Worm (Caenorhabditis elegans) whole organism, mixed stage, embryonic: Measurements from ENCODE around the gene ZK1055.2.
A peak's percentile ranks its signal among the peaks of the same experiment; 100 is the strongest.

ENCODE experiments used
- M03D4.4 ChIP-seq: sonication (generic microtip); optimal IDR thresholded peaks from 2 replicates; lab custom pipeline; 2017; ENCODE audit warnings: mild to moderate bottlenecking, missing genetic modification characterization, missing compliant biosample characterization
- bed-3 ChIP-seq: fragments of 200-800 bp; sonication (Bioruptor generic); optimal IDR thresholded peaks from 3 replicates; lab custom pipeline; 2018; ENCODE audit warnings: mild to moderate bottlenecking, missing genetic modification characterization, moderate library complexity, missing compliant biosample characterization
- blmp-1 ChIP-seq: fragments of 150-350 bp; optimal IDR thresholded peaks from 2 replicates; lab custom pipeline; 2014; ENCODE audit warnings: missing biosample characterization, missing genetic modification characterization
- ceh-39 ChIP-seq: fragments of 150-350 bp; optimal IDR thresholded peaks from 2 replicates; lab custom pipeline; 2014; ENCODE audit warnings: missing biosample characterization, missing genetic modification characterization
- ceh-43 ChIP-seq: fragments of 200-800 bp; sonication (Bioruptor generic); optimal IDR thresholded peaks from 2 replicates; lab custom pipeline; 2018; ENCODE audit warnings: mild to moderate bottlenecking, missing genetic modification characterization, moderate library complexity, missing compliant biosample characterization
- ceh-83 ChIP-seq: fragments of 200-800 bp; sonication (Bioruptor generic); optimal IDR thresholded peaks from 2 replicates; lab custom pipeline; 2018; ENCODE audit warnings: mild to moderate bottlenecking, missing genetic modification characterization, missing compliant biosample characterization
- ces-1 ChIP-seq: fragments of 150-350 bp; optimal IDR thresholded peaks from 2 replicates; lab custom pipeline; 2014; ENCODE audit warnings: missing biosample characterization, missing genetic modification reagents, missing genetic modification characterization
- cnd-1 ChIP-seq: fragments of 200-800 bp; sonication (Bioruptor generic); optimal IDR thresholded peaks from 2 replicates; lab custom pipeline; 2018; ENCODE audit warnings: mild to moderate bottlenecking, missing genetic modification characterization, missing compliant biosample characterization
- drap-1 ChIP-seq: fragments of 200-800 bp; sonication (Bioruptor generic); optimal IDR thresholded peaks from 3 replicates; lab custom pipeline; 2018; ENCODE audit warnings: mild to moderate bottlenecking, missing genetic modification characterization, missing compliant biosample characterization
- elt-1 ChIP-seq: sonication (generic microtip); optimal IDR thresholded peaks from 2 replicates; lab custom pipeline; 2017; ENCODE audit warnings: missing genetic modification characterization, mild to moderate bottlenecking, missing compliant biosample characterization, antibody characterized with exemption, moderate library complexity, borderline replicate concordance; ENCODE audit not compliant: insufficient read depth
- elt-3 ChIP-seq: fragments of 150-350 bp; optimal IDR thresholded peaks from 2 replicates; lab custom pipeline; 2014; ENCODE audit warnings: missing biosample characterization, missing genetic modification characterization
- flh-1 ChIP-seq: fragments of 200-800 bp; sonication (Bioruptor generic); optimal IDR thresholded peaks from 2 replicates; lab custom pipeline; 2018; ENCODE audit warnings: mild to moderate bottlenecking, missing genetic modification characterization, moderate library complexity, missing compliant biosample characterization
- ham-2 ChIP-seq: fragments of 200-800 bp; sonication (Bioruptor generic); optimal IDR thresholded peaks from 2 replicates; lab custom pipeline; 2018; ENCODE audit warnings: mild to moderate bottlenecking, missing genetic modification characterization, missing compliant biosample characterization
- hlh-1 ChIP-seq: fragments of 150-350 bp; optimal IDR thresholded peaks from 2 replicates; lab custom pipeline; 2014; ENCODE audit warnings: missing biosample characterization, missing genetic modification reagents, missing genetic modification characterization
- lin-13 ChIP-seq: fragments of 150-350 bp; optimal IDR thresholded peaks from 2 replicates; lab custom pipeline; 2014; ENCODE audit warnings: missing biosample characterization, missing genetic modification characterization
- lin-32 ChIP-seq: fragments of 200-800 bp; sonication (Bioruptor generic); optimal IDR thresholded peaks from 2 replicates; lab custom pipeline; 2018; ENCODE audit warnings: mild to moderate bottlenecking, missing genetic modification characterization, missing compliant biosample characterization
- lsy-2 ChIP-seq: fragments of 150-350 bp; optimal IDR thresholded peaks from 2 replicates; lab custom pipeline; 2014; ENCODE audit warnings: missing biosample characterization, missing genetic modification characterization
- mab-5 ChIP-seq: fragments of 150-350 bp; optimal IDR thresholded peaks from 2 replicates; lab custom pipeline; 2014; ENCODE audit warnings: missing biosample characterization, missing genetic modification characterization
- mep-1 ChIP-seq: fragments of 150-350 bp; optimal IDR thresholded peaks from 2 replicates; lab custom pipeline; 2017; ENCODE audit warnings: missing biosample characterization, missing genetic modification reagents, missing genetic modification characterization, inconsistent platforms
- mls-2 ChIP-seq: sonication (generic microtip); optimal IDR thresholded peaks from 2 replicates; lab custom pipeline; 2016; ENCODE audit warnings: mild to moderate bottlenecking, missing genetic modification characterization, moderate library complexity, missing compliant biosample characterization
- nhr-12 ChIP-seq: fragments of 150-350 bp; optimal IDR thresholded peaks from 2 replicates; lab custom pipeline; 2014; ENCODE audit warnings: missing biosample characterization, missing genetic modification characterization
- nhr-2 ChIP-seq: fragments of 150-350 bp; optimal IDR thresholded peaks from 2 replicates; lab custom pipeline; 2014; ENCODE audit warnings: missing biosample characterization, missing genetic modification characterization
- nhr-237 ChIP-seq: fragments of 150-350 bp; optimal IDR thresholded peaks from 2 replicates; lab custom pipeline; 2014; ENCODE audit warnings: missing biosample characterization, missing genetic modification characterization
- nhr-28 ChIP-seq: fragments of 150-350 bp; optimal IDR thresholded peaks from 2 replicates; lab custom pipeline; 2014; ENCODE audit warnings: missing biosample characterization, missing genetic modification characterization
- nhr-76 ChIP-seq: sonication (generic microtip); optimal IDR thresholded peaks from 2 replicates; lab custom pipeline; 2017; ENCODE audit warnings: missing biosample characterization, missing genetic modification characterization
- pha-4 ChIP-seq: fragments of 150-350 bp; optimal IDR thresholded peaks from 2 replicates; lab custom pipeline; 2018; ENCODE audit warnings: missing biosample characterization, missing genetic modification reagents, missing genetic modification characterization
- sem-2 ChIP-seq: fragments of 200-800 bp; sonication (Bioruptor generic); optimal IDR thresholded peaks from 2 replicates; lab custom pipeline; 2018; ENCODE audit warnings: mild to moderate bottlenecking, missing genetic modification characterization, missing compliant biosample characterization
- snpc-4 ChIP-seq: fragments of 150-350 bp; optimal IDR thresholded peaks from 2 replicates; lab custom pipeline; 2014; ENCODE audit warnings: missing biosample characterization, missing genetic modification characterization
- sptf-1 ChIP-seq: sonication (generic microtip); optimal IDR thresholded peaks from 2 replicates; lab custom pipeline; 2017; ENCODE audit warnings: mild to moderate bottlenecking, missing genetic modification characterization, moderate library complexity, missing compliant biosample characterization
- tbx-8 ChIP-seq: fragments of 200-800 bp; sonication (Bioruptor generic); optimal IDR thresholded peaks from 2 replicates; lab custom pipeline; 2018; ENCODE audit warnings: mild to moderate bottlenecking, missing genetic modification characterization, moderate library complexity, missing compliant biosample characterization
- unc-120 ChIP-seq: sonication (generic microtip); optimal IDR thresholded peaks from 2 replicates; lab custom pipeline; 2017; ENCODE audit warnings: missing genetic modification characterization, missing compliant biosample characterization; ENCODE audit not compliant: poor library complexity, severe bottlenecking
- unc-39 ChIP-seq: fragments of 150-350 bp; optimal IDR thresholded peaks from 2 replicates; lab custom pipeline; 2014; ENCODE audit warnings: missing biosample characterization, missing genetic modification characterization
- unc-62 ChIP-seq: fragments of 150-350 bp; optimal IDR thresholded peaks from 2 replicates; lab custom pipeline; 2014; ENCODE audit warnings: missing biosample characterization, missing genetic modification reagents, missing genetic modification characterization
- zip-8 ChIP-seq: fragments of 150-350 bp; optimal IDR thresholded peaks from 2 replicates; lab custom pipeline; 2014; ENCODE audit warnings: missing biosample characterization, missing genetic modification characterization

The ZK1055.2 gene

DNA sequence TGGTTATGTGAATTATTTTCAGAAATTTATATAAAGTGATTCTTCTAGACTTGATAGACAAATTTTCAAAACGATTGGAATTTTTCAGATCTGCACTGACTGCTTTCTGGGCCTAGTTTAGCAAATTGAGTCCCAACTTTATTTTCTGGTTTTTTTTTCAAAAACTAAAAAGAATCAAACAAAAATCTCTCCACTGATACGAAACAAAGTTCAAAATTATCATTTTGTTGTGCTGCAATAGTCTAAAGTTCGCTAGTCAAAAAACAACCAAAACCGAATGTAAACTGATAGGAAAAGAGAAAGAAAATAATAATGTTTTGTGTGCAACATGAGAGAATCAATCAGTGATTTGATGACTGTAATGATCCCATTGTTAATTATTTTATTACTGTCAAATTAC lies 40.5 kb upstream of the ZK1055.2 start, which contains the start of gene lipl-4:
TSS of gene lipl-4 (plus strand) at position 301 of the 400 bp plus-strand sequence.
- TF ChIP-seq lin-32 (GFP tag; lab: Kevin White, UChicago) (no peak), zip-8 (tag; lab: Kevin White, UChicago) (no peak), nhr-237 (no peak), mls-2 (tag; lab: Kevin White, UChicago) (no peak), ham-2 (GFP tag; lab: Kevin White, UChicago) (no peak), lsy-2 (tag; lab: Kevin White, UChicago) (no peak)
- TF ChIP-seq, all 35 proteins: peak for 0

ce11 chrV:6551707-6552390 lies 38.5 kb upstream of the ZK1055.2 start, which contains the start of gene twk-10:
twk-10 (plus strand) TSS chrV:6552340.
- no peak for TF ChIP-seq nhr-76
- TF ChIP-seq flh-1 (GFP tag; lab: Kevin White, UChicago) = no peak
- peak; percentile 19 for TF ChIP-seq sem-2 (GFP tag; lab: Kevin White, UChicago)
- no peak for TF ChIP-seq lin-13
- no peak for TF ChIP-seq drap-1 (GFP tag; lab: Kevin White, UChicago)
- no peak for TF ChIP-seq tbx-8
- no peak for TF ChIP-seq unc-62 (GFP tag; lab: Kevin White, UChicago)
- peak; percentile 35 for TF ChIP-seq cnd-1 (tag; lab: Kevin White, UChicago)
- no peak for TF ChIP-seq snpc-4 (tag; lab: Kevin White, UChicago)
- no peak for TF ChIP-seq nhr-2
- no peak for TF ChIP-seq blmp-1 (tag; lab: Kevin White, UChicago)
- no peak for TF ChIP-seq elt-3
- peak; percentile 17 for TF ChIP-seq M03D4.4 (tag; lab: Kevin White, UChicago)
- no peak for TF ChIP-seq mep-1
- no peak for TF ChIP-seq unc-120 (tag; lab: Kevin White, UChicago)
- TF ChIP-seq ceh-39 (tag; lab: Kevin White, UChicago) = no peak
- TF ChIP-seq ces-1 (GFP tag; lab: Kevin White, UChicago) = no peak
- TF ChIP-seq elt-1 (tag; lab: Kevin White, UChicago) = no peak
- TF ChIP-seq pha-4 (tag; lab: Kevin White, UChicago) = no peak
- TF ChIP-seq mab-5 = no peak
- no peak for TF ChIP-seq lin-32 (GFP tag; lab: Kevin White, UChicago)
- peak; percentile 48 for TF ChIP-seq ceh-83 (GFP tag; lab: Kevin White, UChicago)
- TF ChIP-seq, all 35 proteins: peak for 4

ce11 chrV:6554308-6554707 lies 36.1 kb upstream of the ZK1055.2 start, which contains the start of gene K04A8.19:
K04A8.19 (minus strand) TSS chrV:6554408.
- TF ChIP-seq nhr-2 (no peak), drap-1 (GFP tag; lab: Kevin White, UChicago) (no peak), sem-2 (GFP tag; lab: Kevin White, UChicago) (no peak), bed-3 (GFP tag; lab: Kevin White, UChicago) (no peak), hlh-1 (tag; lab: Kevin White, UChicago) (no peak), lsy-2 (tag; lab: Kevin White, UChicago) (no peak), ceh-43 (GFP tag; lab: Kevin White, UChicago) (no peak), nhr-28 (no peak), nhr-76 (no peak), tbx-8 (no peak), pha-4 (tag; lab: Kevin White, UChicago) (no peak), elt-1 (tag; lab: Kevin White, UChicago) (no peak), unc-62 (GFP tag; lab: Kevin White, UChicago) (no peak), unc-39 (tag; lab: Kevin White, UChicago) (no peak), lin-13 (no peak), nhr-12 (tag; lab: Kevin White, UChicago) (no peak)

- TF ChIP-seq sem-2 (GFP tag; lab: Kevin White, UChicago) = no peak
- TF ChIP-seq lin-13 = no peak
- no peak for TF ChIP-seq drap-1 (GFP tag; lab: Kevin White, UChicago)
- no peak for TF ChIP-seq ham-2 (GFP tag; lab: Kevin White, UChicago)
- no peak for TF ChIP-seq elt-3
- TF ChIP-seq sptf-1 (tag; lab: Kevin White, UChicago) = no peak
- no peak for TF ChIP-seq mab-5
- no peak for TF ChIP-seq nhr-237
- TF ChIP-seq cnd-1 (tag; lab: Kevin White, UChicago) = no peak
Measured at ce11 chrV:6557035-6557434, 33.3 kb upstream of the ZK1055.2 start, which contains the start of gene spp-27. spp-27 (minus strand) TSS chrV:6557135.
